Fruit fly (Drosophila melanogaster) whole organism: ENCODE measurements around the gene unc.

Experiments used
- CG8478 ChIP-seq: fragments of >200 bp; optimal IDR thresholded peaks from 2 replicates; lab custom pipeline; 2018; ENCODE audit warnings: inconsistent platforms
- Dll ChIP-seq: fragments of >200 bp; optimal IDR thresholded peaks from 2 replicates; lab custom pipeline; 2017
- EcR ChIP-seq, 2 experiments: fragments of >200 bp; optimal IDR thresholded peaks; 2 replicates each; lab custom pipeline; 2017; ENCODE audit warnings: missing biosample characterization in 2 of 2, missing genetic modification characterization in 2 of 2, missing genetic modification reagents in 2 of 2
- pan ChIP-seq: fragments of >200 bp; optimal IDR thresholded peaks from 2 replicates; lab custom pipeline; 2017
- psq ChIP-seq: fragments of >200 bp; optimal IDR thresholded peaks from 2 replicates; lab custom pipeline; 2017
- usp ChIP-seq: fragments of >200 bp; optimal IDR thresholded peaks from 2 replicates; lab custom pipeline; 2017; ENCODE audit warnings: missing biosample characterization, missing genetic modification characterization, mixed read lengths

dm6 chrX:21126790-21127189, 10.1 kb upstream of the unc start:
- TF ChIP-seq Dll (lab: Kevin White, UChicago): no peak
- TF ChIP-seq pan (lab: Kevin White, UChicago): no peak
- no peak for TF ChIP-seq usp (GFP tag; lab: Kevin White, UChicago)
- no peak for TF ChIP-seq EcR (GFP tag; optimal IDR thresholded peaks at IDR 0.05; lab: Kevin White, UChicago)
- no peak for TF ChIP-seq CG8478
- TF ChIP-seq psq (lab: Kevin White, UChicago): no peak
